Fruit fly (Drosophila melanogaster) whole organism, embryonic: ENCODE data around the gene CG1738.

Experiments used
- B-H1 ChIP-seq: fragments of 200-800 bp; sonication (Bioruptor generic); IDR thresholded peaks from 3 replicates; pipeline ENCODE4 v1.3.6; 2022; ENCODE audit warnings: missing biosample characterization, missing genetic modification characterization
- CG10147 ChIP-seq: fragments of 200-800 bp; sonication (Bioruptor generic); optimal IDR thresholded peaks from 2 replicates; lab custom pipeline; 2019; ENCODE audit warnings: missing biosample characterization, mild to moderate bottlenecking, missing genetic modification characterization, moderate library complexity
- CG11093 ChIP-seq: fragments of 200-800 bp; sonication (Bioruptor generic); IDR thresholded peaks from 3 replicates; pipeline ENCODE4 v1.3.6; 2022; ENCODE audit warnings: missing biosample characterization, missing genetic modification characterization
- CG11560 ChIP-seq: fragments of 200-800 bp; sonication (Bioruptor generic); IDR thresholded peaks from 3 replicates; pipeline ENCODE4 v1.3.6; 2022; ENCODE audit warnings: missing biosample characterization, missing genetic modification characterization
- CG12659 ChIP-seq: fragments of 200-800 bp; sonication (Bioruptor generic); optimal IDR thresholded peaks from 3 replicates; lab custom pipeline; 2017; ENCODE audit warnings: mild to moderate bottlenecking, missing biosample characterization, missing genetic modification reagents, missing genetic modification characterization
- CG13287 ChIP-seq: fragments of 200-800 bp; sonication (Bioruptor generic); IDR thresholded peaks from 2 replicates; pipeline ENCODE4 v1.3.6; 2022; ENCODE audit warnings: missing biosample characterization, missing genetic modification characterization; ENCODE audit not compliant: partially characterized antibody
- CG13424 ChIP-seq: fragments of 200-800 bp; sonication (Bioruptor generic); optimal IDR thresholded peaks from 2 replicates; lab custom pipeline; 2019; ENCODE audit warnings: missing biosample characterization, mild to moderate bottlenecking, missing genetic modification characterization, moderate library complexity
- CG13624 ChIP-seq: fragments of 200-800 bp; sonication (Bioruptor generic); optimal IDR thresholded peaks from 2 replicates; lab custom pipeline; 2016; ENCODE audit warnings: missing biosample characterization, missing genetic modification characterization
- CG14050 ChIP-seq: fragments of 200-800 bp; sonication (Bioruptor generic); IDR thresholded peaks from 3 replicates; pipeline ENCODE4 v1.3.6; 2022; ENCODE audit warnings: missing biosample characterization, missing genetic modification characterization
- CG1603 ChIP-seq: fragments of 200-800 bp; sonication (Bioruptor generic); optimal IDR thresholded peaks from 2 replicates; lab custom pipeline; 2019; ENCODE audit warnings: missing biosample characterization, mild to moderate bottlenecking, missing genetic modification characterization, moderate library complexity
- CG18619 ChIP-seq: fragments of 200-800 bp; sonication (Bioruptor generic); optimal IDR thresholded peaks from 3 replicates; lab custom pipeline; 2017; ENCODE audit warnings: missing biosample characterization, mild to moderate bottlenecking, missing genetic modification characterization
- CG2678 ChIP-seq: fragments of 200-800 bp; sonication (Bioruptor generic); optimal IDR thresholded peaks from 3 replicates; lab custom pipeline; 2019; ENCODE audit warnings: missing biosample characterization, mild to moderate bottlenecking, missing genetic modification characterization, moderate library complexity
- CG30403 ChIP-seq: fragments of 200-800 bp; sonication (Bioruptor generic); optimal IDR thresholded peaks from 3 replicates; lab custom pipeline; 2016; ENCODE audit warnings: missing biosample characterization, missing genetic modification characterization
- CG3281 ChIP-seq: fragments of 200-800 bp; sonication (Bioruptor generic); optimal IDR thresholded peaks from 3 replicates; lab custom pipeline; 2017; ENCODE audit warnings: missing biosample characterization, mild to moderate bottlenecking, missing genetic modification characterization
- CG42726 ChIP-seq: fragments of 200-800 bp; sonication (Bioruptor generic); IDR thresholded peaks from 2 replicates; pipeline ENCODE4 v1.3.6; 2022; ENCODE audit warnings: missing biosample characterization, missing genetic modification characterization; ENCODE audit not compliant: partially characterized antibody
- CG6254 ChIP-seq: fragments of 200-800 bp; sonication (Bioruptor generic); optimal IDR thresholded peaks from 3 replicates; lab custom pipeline; 2017; ENCODE audit warnings: mild to moderate bottlenecking, missing biosample characterization, missing genetic modification reagents, missing genetic modification characterization
- CG7839 ChIP-seq: fragments of 200-800 bp; sonication (Bioruptor generic); optimal IDR thresholded peaks from 3 replicates; lab custom pipeline; 2018; ENCODE audit warnings: missing biosample characterization, mild to moderate bottlenecking, missing genetic modification characterization, moderate library complexity
- CG8478 ChIP-seq: fragments of >200 bp; optimal IDR thresholded peaks from 2 replicates; lab custom pipeline; 2018
- CoRest ChIP-seq: fragments of 200-800 bp; sonication (Bioruptor generic); optimal IDR thresholded peaks from 3 replicates; lab custom pipeline; 2018; ENCODE audit warnings: missing biosample characterization, mild to moderate bottlenecking, missing genetic modification characterization, moderate library complexity
- D19B ChIP-seq: fragments of 200-800 bp; sonication (Bioruptor generic); optimal IDR thresholded peaks from 2 replicates; lab custom pipeline; 2017; ENCODE audit warnings: missing biosample characterization, mild to moderate bottlenecking, missing genetic modification characterization
- Dll ChIP-seq: fragments of 200-800 bp; sonication (Bioruptor generic); IDR thresholded peaks from 4 replicates; pipeline ENCODE4 v1.3.6; 2022; ENCODE audit warnings: missing biosample characterization, missing genetic modification characterization; ENCODE audit not compliant: partially characterized antibody
- E2f2 ChIP-seq: fragments of 200-800 bp; sonication (Bioruptor generic); IDR thresholded peaks from 2 replicates; pipeline ENCODE4 v1.3.6; 2022; ENCODE audit warnings: missing biosample characterization, missing genetic modification characterization
- GATAe ChIP-seq: fragments of 200-800 bp; sonication (Bioruptor generic); conservative IDR thresholded peaks from 2 replicates; pipeline ENCODE4 v1.3.6; 2022; ENCODE audit warnings: missing biosample characterization, missing genetic modification characterization
- Hmr ChIP-seq: fragments of 200-800 bp; sonication (Bioruptor generic); optimal IDR thresholded peaks from 3 replicates; lab custom pipeline; 2017; ENCODE audit warnings: mild to moderate bottlenecking, missing biosample characterization, missing genetic modification reagents, missing genetic modification characterization
- Hmx ChIP-seq: fragments of 200-800 bp; sonication (Bioruptor generic); optimal IDR thresholded peaks from 2 replicates; lab custom pipeline; 2016; ENCODE audit warnings: missing biosample characterization, missing genetic modification characterization
- Hr3 ChIP-seq: fragments of 200-800 bp; sonication (Bioruptor generic); optimal IDR thresholded peaks from 3 replicates; lab custom pipeline; 2016; ENCODE audit warnings: missing biosample characterization, missing genetic modification characterization
- Nf-YA ChIP-seq: fragments of 200-800 bp; sonication (Bioruptor generic); IDR thresholded peaks from 2 replicates; pipeline ENCODE4 v1.3.6; 2022; ENCODE audit warnings: missing biosample characterization, missing genetic modification characterization
- Nf-YB ChIP-seq: fragments of 200-800 bp; sonication (Bioruptor generic); optimal IDR thresholded peaks from 3 replicates; lab custom pipeline; 2019; ENCODE audit warnings: missing biosample characterization, mild to moderate bottlenecking, missing genetic modification characterization, moderate library complexity
- Ravus ChIP-seq: fragments of 200-800 bp; sonication (Bioruptor generic); IDR thresholded peaks from 2 replicates; pipeline ENCODE4 v1.3.6; 2022; ENCODE audit warnings: missing biosample characterization, missing genetic modification characterization
- Sox102F ChIP-seq: fragments of 200-800 bp; sonication (Bioruptor generic); optimal IDR thresholded peaks from 2 replicates; lab custom pipeline; 2018; ENCODE audit warnings: missing biosample characterization, mild to moderate bottlenecking, missing genetic modification characterization, moderate library complexity
- al ChIP-seq: fragments of 200-800 bp; sonication (Bioruptor generic); IDR thresholded peaks from 2 replicates; pipeline ENCODE4 v1.3.6; 2022; ENCODE audit warnings: missing biosample characterization, missing genetic modification characterization
- ara ChIP-seq: fragments of 200-800 bp; sonication (Bioruptor generic); IDR thresholded peaks from 2 replicates; pipeline ENCODE4 v1.3.6; 2022; ENCODE audit warnings: missing biosample characterization, missing genetic modification characterization
- bbx ChIP-seq: fragments of 200-800 bp; sonication (Bioruptor generic); IDR thresholded peaks from 2 replicates; pipeline ENCODE4 v1.3.6; 2022; ENCODE audit warnings: missing biosample characterization, missing genetic modification characterization; ENCODE audit not compliant: partially characterized antibody
- caup ChIP-seq: fragments of 200-800 bp; sonication (Bioruptor generic); optimal IDR thresholded peaks from 3 replicates; lab custom pipeline; 2017; ENCODE audit warnings: missing biosample characterization, mild to moderate bottlenecking, missing genetic modification characterization, moderate library complexity; ENCODE audit not compliant: severe bottlenecking
- danr ChIP-seq: fragments of 200-800 bp; sonication (Bioruptor generic); IDR thresholded peaks from 2 replicates; pipeline ENCODE4 v1.3.6; 2022; ENCODE audit warnings: missing biosample characterization, missing genetic modification characterization
- dmrt11E ChIP-seq: fragments of 200-800 bp; sonication (Bioruptor generic); optimal IDR thresholded peaks from 3 replicates; lab custom pipeline; 2018; ENCODE audit warnings: missing biosample characterization, mild to moderate bottlenecking, missing genetic modification characterization, moderate library complexity
- fd3F ChIP-seq: fragments of 200-800 bp; sonication (Bioruptor generic); optimal IDR thresholded peaks from 2 replicates; lab custom pipeline; 2018; ENCODE audit warnings: missing biosample characterization, mild to moderate bottlenecking, missing genetic modification characterization, moderate library complexity
- gcm ChIP-seq: fragments of 200-800 bp; sonication (Bioruptor generic); optimal IDR thresholded peaks from 2 replicates; lab custom pipeline; 2019; ENCODE audit warnings: missing biosample characterization, mild to moderate bottlenecking, missing genetic modification characterization, moderate library complexity
- grn ChIP-seq: fragments of 200-800 bp; sonication (Bioruptor generic); optimal IDR thresholded peaks from 3 replicates; lab custom pipeline; 2017; ENCODE audit warnings: missing biosample characterization, missing genetic modification characterization
- hb ChIP-seq: fragments of 200-800 bp; sonication (Bioruptor generic); IDR thresholded peaks from 3 replicates; pipeline ENCODE4 v1.3.6; 2022; ENCODE audit warnings: missing biosample characterization, missing genetic modification characterization; ENCODE audit not compliant: partially characterized antibody
- inv ChIP-seq: fragments of 200-800 bp; sonication (Bioruptor generic); IDR thresholded peaks from 2 replicates; pipeline ENCODE4 v1.3.6; 2022; ENCODE audit warnings: missing biosample characterization, missing genetic modification characterization; ENCODE audit not compliant: partially characterized antibody
- peb ChIP-seq: fragments of 200-800 bp; sonication (Bioruptor generic); IDR thresholded peaks from 2 replicates; pipeline ENCODE4 v1.3.6; 2022; ENCODE audit warnings: missing biosample characterization, missing genetic modification characterization
- pfk ChIP-seq: fragments of 200-800 bp; sonication (Bioruptor generic); optimal IDR thresholded peaks from 2 replicates; lab custom pipeline; 2018; ENCODE audit warnings: missing biosample characterization, mild to moderate bottlenecking, missing genetic modification characterization, moderate library complexity
- psq ChIP-seq: fragments of 200-800 bp; sonication (Bioruptor generic); optimal IDR thresholded peaks from 2 replicates; lab custom pipeline; 2017; ENCODE audit warnings: missing biosample characterization, missing genetic modification characterization
- rib ChIP-seq: fragments of 200-800 bp; sonication (Bioruptor generic); IDR thresholded peaks from 2 replicates; pipeline ENCODE4 v1.3.6; 2022; ENCODE audit warnings: missing biosample characterization, missing genetic modification characterization
- sens-2 ChIP-seq: fragments of 200-800 bp; sonication (Bioruptor generic); IDR thresholded peaks from 2 replicates; pipeline ENCODE4 v1.3.6; 2022; ENCODE audit warnings: missing biosample characterization, missing genetic modification characterization
- sisA ChIP-seq: fragments of 200-800 bp; sonication (Bioruptor generic); IDR thresholded peaks from 2 replicates; pipeline ENCODE4 v1.3.6; 2022; ENCODE audit warnings: missing biosample characterization, missing genetic modification characterization
- toy ChIP-seq: fragments of 200-800 bp; sonication (Bioruptor generic); IDR thresholded peaks from 2 replicates; pipeline ENCODE4 v1.3.6; 2022; ENCODE audit warnings: missing biosample characterization, missing genetic modification characterization
- vvl ChIP-seq: fragments of 200-800 bp; sonication (Bioruptor generic); IDR thresholded peaks from 2 replicates; pipeline ENCODE4 v1.3.6; 2022; ENCODE audit warnings: missing biosample characterization, missing genetic modification characterization
- wdn ChIP-seq: fragments of 200-800 bp; sonication (Bioruptor generic); IDR thresholded peaks from 2 replicates; pipeline ENCODE4 v1.3.6; 2022; ENCODE audit warnings: missing biosample characterization, missing genetic modification characterization

CG1738 gene

dm6 chrX:11338047-11338747 is 10.7 kb upstream of the CG1738 start (continued):
- peak; percentile 12; the same call in 1 of the 3 replicates for TF ChIP-seq CG11093 (GFP tag; lab: Robert Waterston, UW)
- TF ChIP-seq CG13287: no peak
- peak; percentile 84 for TF ChIP-seq CG7839 (tag; lab: Kevin White, UChicago)
- TF ChIP-seq CG14050 (GFP tag; lab: Robert Waterston, UW): no peak
- no peak for TF ChIP-seq inv (GFP tag; lab: Robert Waterston, UW)
- peak; percentile 82 for TF ChIP-seq CG12659 (GFP tag; lab: Kevin White, UChicago)
- no peak for TF ChIP-seq GATAe (GFP tag; lab: Robert Waterston, UW)
- no peak; the same call in 1 of the 2 replicates for TF ChIP-seq E2f2
- TF ChIP-seq Dll (GFP tag; lab: Robert Waterston, UW): no peak
- no peak for TF ChIP-seq grn (GFP tag; lab: Kevin White, UChicago)
- peak; percentile 74 for TF ChIP-seq Hr3
- TF ChIP-seq Hmx (GFP tag; lab: Kevin White, UChicago): no peak
- TF ChIP-seq peb (GFP tag; lab: Robert Waterston, UW): no peak
- no peak for TF ChIP-seq hb (GFP tag; lab: Robert Waterston, UW)
- peak; percentile 65 for TF ChIP-seq CG13624 (GFP tag; lab: Kevin White, UChicago)
- no peak for TF ChIP-seq pfk
- no peak for TF ChIP-seq Sox102F
- TF ChIP-seq sens-2 (GFP tag; lab: Robert Waterston, UW): no peak
- TF ChIP-seq al (GFP tag; lab: Robert Waterston, UW): no peak; the same call in 1 of the 2 replicates
- no peak for TF ChIP-seq wdn (GFP tag; lab: Robert Waterston, UW)
- no peak for TF ChIP-seq Nf-YB
- peak; percentile 87 for TF ChIP-seq CG30403 (GFP tag; lab: Kevin White, UChicago)
- no peak for TF ChIP-seq ara (GFP tag; lab: Robert Waterston, UW)
- peak; percentile 54 for TF ChIP-seq vvl (GFP tag; lab: Robert Waterston, UW)
- TF ChIP-seq caup (GFP tag; lab: Kevin White, UChicago): peak; percentile 20
- no peak for TF ChIP-seq gcm (GFP tag; lab: Kevin White, UChicago)
- TF ChIP-seq CG42726: no peak
- no peak for TF ChIP-seq Nf-YA (GFP tag; lab: Robert Waterston, UW)
- TF ChIP-seq CG13424 (tag; lab: Kevin White, UChicago): peak; percentile 83
- no peak for TF ChIP-seq CG11560 (tag; lab: Robert Waterston, UW)
- peak; percentile 69 for TF ChIP-seq CG18619
- TF ChIP-seq B-H1: no peak
- TF ChIP-seq CG2678 (tag; lab: Kevin White, UChicago): no peak
- no peak for TF ChIP-seq D19B (GFP tag; lab: Kevin White, UChicago)
- peak; percentile 34; the same call in 1 of the 2 replicates for TF ChIP-seq danr (GFP tag; lab: Robert Waterston, UW)
- TF ChIP-seq fd3F (GFP tag; lab: Kevin White, UChicago): peak; percentile 55
- no peak for TF ChIP-seq CG3281 (GFP tag; lab: Kevin White, UChicago)
- peak; percentile 56 for TF ChIP-seq CG6254
- TF ChIP-seq sisA (GFP tag; lab: Robert Waterston, UW): peak; percentile 69
- no peak for TF ChIP-seq rib (GFP tag; lab: Robert Waterston, UW)
- TF ChIP-seq CoRest (tag; lab: Kevin White, UChicago): peak; percentile 86
- TF ChIP-seq toy (GFP tag; lab: Robert Waterston, UW): no peak
- TF ChIP-seq CG10147: peak; percentile 62
- no peak for TF ChIP-seq Ravus
- TF ChIP-seq dmrt11E (tag; lab: Kevin White, UChicago): peak; percentile 70
- TF ChIP-seq psq: no peak
- no peak for TF ChIP-seq bbx (GFP tag; lab: Robert Waterston, UW)
- no peak for TF ChIP-seq CG8478 (lab: Kevin White, UChicago)
- no peak for TF ChIP-seq CG1603 (tag; lab: Kevin White, UChicago)
- TF ChIP-seq Hmr: peak; percentile 0
